Worm (Caenorhabditis elegans) whole organism, young adult: Measurements from ENCODE around the gene K05F1.9.

ENCODE experiments used
- B0336.3 ChIP-seq: fragments of 200-800 bp; sonication (Bioruptor generic); IDR thresholded peaks from 2 replicates; pipeline ENCODE4 v1.3.6; 2022; ENCODE audit warnings: missing genetic modification characterization, missing compliant biosample characterization
- F49E8.2 ChIP-seq: sonication (generic microtip); optimal IDR thresholded peaks from 3 replicates; lab custom pipeline; 2017; ENCODE audit warnings: missing genetic modification characterization, mild to moderate bottlenecking, missing compliant biosample characterization, antibody characterized with exemption, moderate library complexity; ENCODE audit not compliant: insufficient read depth
- F55B11.4 ChIP-seq: sonication (generic microtip); optimal IDR thresholded peaks from 2 replicates; lab custom pipeline; 2016; ENCODE audit warnings: missing compliant biosample characterization, missing genetic modification characterization, borderline replicate concordance; ENCODE audit not compliant: insufficient read depth
- F57C9.4 ChIP-seq: sonication (generic microtip); optimal IDR thresholded peaks from 2 replicates; lab custom pipeline; 2017; ENCODE audit warnings: mild to moderate bottlenecking, missing genetic modification characterization, missing compliant biosample characterization
- K11D2.4 ChIP-seq: fragments of 200-800 bp; sonication (Bioruptor generic); IDR thresholded peaks from 2 replicates; pipeline ENCODE4 v1.3.6; 2022; ENCODE audit warnings: missing genetic modification reagents, missing genetic modification characterization, missing compliant biosample characterization
- K12H6.12 ChIP-seq: fragments of 200-800 bp; sonication (Bioruptor generic); optimal IDR thresholded peaks from 2 replicates; lab custom pipeline; 2018; ENCODE audit warnings: mild to moderate bottlenecking, missing genetic modification characterization, missing compliant biosample characterization
- T07F8.4 ChIP-seq: sonication (generic microtip); optimal IDR thresholded peaks from 2 replicates; lab custom pipeline; 2016; ENCODE audit warnings: mild to moderate bottlenecking, missing genetic modification characterization, moderate library complexity, missing compliant biosample characterization
- Y56A3A.18 ChIP-seq: fragments of 200-800 bp; sonication (Bioruptor generic); IDR thresholded peaks from 2 replicates; pipeline ENCODE4 v1.3.6; 2022; ENCODE audit warnings: missing genetic modification reagents, missing genetic modification characterization, missing compliant biosample characterization
- Y79H2A.3 ChIP-seq: fragments of 200-800 bp; sonication (Bioruptor generic); conservative IDR thresholded peaks from 2 replicates; pipeline ENCODE4 v1.3.6; 2022; ENCODE audit warnings: missing genetic modification reagents, missing genetic modification characterization, missing compliant biosample characterization
- Y95B8A.8 ChIP-seq: fragments of 200-800 bp; sonication (Bioruptor generic); IDR thresholded peaks from 2 replicates; pipeline ENCODE4 v1.3.6; 2022; ENCODE audit warnings: missing genetic modification reagents, missing genetic modification characterization, missing compliant biosample characterization
- ZK185.1 ChIP-seq: sonication (generic microtip); optimal IDR thresholded peaks from 2 replicates; lab custom pipeline; 2016; ENCODE audit warnings: mild to moderate bottlenecking, missing genetic modification characterization, missing compliant biosample characterization; ENCODE audit not compliant: poor library complexity, severe bottlenecking
- akir-1 ChIP-seq: fragments of 200-800 bp; sonication (Bioruptor generic); optimal IDR thresholded peaks from 2 replicates; lab custom pipeline; 2018; ENCODE audit warnings: mild to moderate bottlenecking, missing genetic modification characterization, moderate library complexity, missing compliant biosample characterization
- ama-1 ChIP-seq, 3 experiments: fragments of 150-350 bp in 1 of 3; sonication (generic microtip) in 2 of 3; optimal IDR thresholded peaks; 2 replicates each; lab custom pipeline; 2014 to 2018; ENCODE audit warnings: missing biosample characterization in 2 of 3, missing genetic modification characterization in 2 of 3, missing genetic modification reagents in 2 of 3
- attf-3 ChIP-seq: fragments of 200-800 bp; sonication (Bioruptor generic); conservative IDR thresholded peaks from 2 replicates; pipeline ENCODE4 v1.3.6; 2022; ENCODE audit warnings: missing genetic modification reagents, missing genetic modification characterization, missing compliant biosample characterization
- bed-2 ChIP-seq: fragments of 200-800 bp; sonication (Bioruptor generic); IDR thresholded peaks from 2 replicates; pipeline ENCODE4 v1.3.6; 2022; ENCODE audit warnings: missing genetic modification reagents, missing genetic modification characterization, missing compliant biosample characterization
- ceh-27 ChIP-seq: fragments of 200-800 bp; sonication (Bioruptor generic); optimal IDR thresholded peaks from 2 replicates; lab custom pipeline; 2018; ENCODE audit warnings: mild to moderate bottlenecking, missing genetic modification characterization, moderate library complexity, missing compliant biosample characterization
- ceh-58 ChIP-seq: fragments of 200-800 bp; sonication (Bioruptor generic); IDR thresholded peaks from 2 replicates; pipeline ENCODE4 v1.3.6; 2022; ENCODE audit warnings: missing genetic modification characterization, missing compliant biosample characterization
- ceh-79 ChIP-seq: sonication (generic microtip); optimal IDR thresholded peaks from 2 replicates; lab custom pipeline; 2017; ENCODE audit warnings: mild to moderate bottlenecking, missing genetic modification characterization, missing compliant biosample characterization
- ceh-91 ChIP-seq: fragments of 200-800 bp; sonication (Bioruptor generic); IDR thresholded peaks from 2 replicates; pipeline ENCODE4 v1.3.6; 2022; ENCODE audit warnings: missing genetic modification reagents, missing genetic modification characterization, missing compliant biosample characterization
- dpff-1 ChIP-seq: sonication (generic microtip); optimal IDR thresholded peaks from 2 replicates; lab custom pipeline; 2017; ENCODE audit warnings: mild to moderate bottlenecking, missing genetic modification characterization, missing compliant biosample characterization
- efl-1 ChIP-seq: fragments of 150-350 bp; optimal IDR thresholded peaks from 2 replicates; lab custom pipeline; 2014; ENCODE audit warnings: missing biosample characterization, missing genetic modification reagents, missing genetic modification characterization
- egl-44 ChIP-seq: fragments of 200-800 bp; sonication (Bioruptor generic); IDR thresholded peaks from 2 replicates; pipeline ENCODE4 v1.3.6; 2022; ENCODE audit warnings: missing genetic modification reagents, missing genetic modification characterization, missing compliant biosample characterization
- ets-4 ChIP-seq: fragments of 200-800 bp; sonication (Bioruptor generic); optimal IDR thresholded peaks from 2 replicates; lab custom pipeline; 2018; ENCODE audit warnings: mild to moderate bottlenecking, missing genetic modification characterization, missing compliant biosample characterization
- gei-17 ChIP-seq: fragments of 200-800 bp; sonication (Bioruptor generic); optimal IDR thresholded peaks from 2 replicates; lab custom pipeline; 2018; ENCODE audit warnings: mild to moderate bottlenecking, missing genetic modification characterization, missing compliant biosample characterization
- him-1 ChIP-seq: sonication (generic microtip); optimal IDR thresholded peaks from 2 replicates; lab custom pipeline; 2016; ENCODE audit warnings: missing genotype, missing genetic modification reagents, missing genetic modification characterization, missing compliant biosample characterization
- hmg-20 ChIP-seq: fragments of 200-800 bp; sonication (Bioruptor generic); IDR thresholded peaks from 2 replicates; pipeline ENCODE4 v1.3.6; 2022; ENCODE audit warnings: missing genetic modification reagents, missing genetic modification characterization, missing compliant biosample characterization
- lag-1 ChIP-seq: fragments of 200-800 bp; sonication (Bioruptor generic); IDR thresholded peaks from 2 replicates; pipeline ENCODE4 v1.3.6; 2022; ENCODE audit warnings: missing genetic modification reagents, missing genetic modification characterization, missing compliant biosample characterization
- let-526 ChIP-seq: fragments of 200-800 bp; sonication (Bioruptor generic); IDR thresholded peaks from 2 replicates; pipeline ENCODE4 v1.3.6; 2022; ENCODE audit warnings: missing genetic modification reagents, missing genetic modification characterization, missing compliant biosample characterization
- let-607 ChIP-seq, 2 experiments: fragments of 200-800 bp in 1 of 2; sonication (Bioruptor generic) in 1 of 2; sonication (generic microtip) in 1 of 2; optimal IDR thresholded peaks; 2 replicates each; lab custom pipeline; 2016 to 2018; ENCODE audit warnings: mild to moderate bottlenecking in 2 of 2, missing compliant biosample characterization in 2 of 2, missing genetic modification characterization in 2 of 2, moderate library complexity in 2 of 2, missing genotype in 1 of 2
- lin-40 ChIP-seq: sonication (generic microtip); optimal IDR thresholded peaks from 2 replicates; lab custom pipeline; 2016; ENCODE audit warnings: missing genetic modification characterization, mild to moderate bottlenecking, missing compliant biosample characterization, missing genotype, missing genetic modification reagents
- madf-3 ChIP-seq: fragments of 200-800 bp; sonication (Bioruptor generic); IDR thresholded peaks from 2 replicates; pipeline ENCODE4 v1.3.6; 2022; ENCODE audit warnings: missing genetic modification reagents, missing genetic modification characterization, missing compliant biosample characterization
- mes-4 ChIP-seq: sonication (generic microtip); optimal IDR thresholded peaks from 2 replicates; lab custom pipeline; 2016; ENCODE audit warnings: missing genotype, missing genetic modification characterization, missing compliant biosample characterization
- nfya-1 ChIP-seq: sonication (generic microtip); optimal IDR thresholded peaks from 2 replicates; lab custom pipeline; 2017; ENCODE audit warnings: antibody characterized with exemption, missing compliant biosample characterization, missing genetic modification characterization, borderline replicate concordance; ENCODE audit not compliant: insufficient read depth
- nfyb-1 ChIP-seq: fragments of 200-800 bp; sonication (Bioruptor generic); IDR thresholded peaks from 2 replicates; pipeline ENCODE4 v1.3.6; 2022; ENCODE audit warnings: missing genetic modification reagents, missing genetic modification characterization, missing compliant biosample characterization
- nhr-120 ChIP-seq: fragments of 200-800 bp; sonication (Bioruptor generic); IDR thresholded peaks from 2 replicates; pipeline ENCODE4 v1.3.6; 2022; ENCODE audit warnings: missing genetic modification characterization, missing compliant biosample characterization
- nhr-179 ChIP-seq: sonication (generic microtip); optimal IDR thresholded peaks from 2 replicates; lab custom pipeline; 2016; ENCODE audit warnings: mild to moderate bottlenecking, missing genetic modification characterization, missing compliant biosample characterization
- pha-4 ChIP-seq: fragments of 150-350 bp; sonication (generic microtip); optimal IDR thresholded peaks from 2 replicates; lab custom pipeline; 2014; ENCODE audit warnings: missing biosample characterization, missing genetic modification reagents, missing genetic modification characterization
- rpc-1 ChIP-seq, 2 experiments: fragments of 150-350 bp in 1 of 2; sonication (generic microtip) in 1 of 2; optimal IDR thresholded peaks; 2 replicates each; lab custom pipeline; 2014 to 2018; ENCODE audit warnings: missing biosample characterization in 1 of 2, missing genetic modification characterization in 1 of 2, missing genetic modification reagents in 1 of 2, missing genotype in 1 of 2
- sea-2 ChIP-seq: fragments of 200-800 bp; sonication (Bioruptor generic); IDR thresholded peaks from 2 replicates; pipeline ENCODE4 v1.3.6; 2022; ENCODE audit warnings: missing genetic modification characterization, missing compliant biosample characterization
- snpc-4 ChIP-seq, 5 experiments: fragments of 150-350 bp in 1 of 5; sonication (generic microtip) in 4 of 5; optimal IDR thresholded peaks; 2 replicates each; lab custom pipeline; 2014 to 2018; ENCODE audit warnings: missing genetic modification characterization in 5 of 5, missing biosample characterization in 3 of 5, antibody characterized with exemption in 2 of 5, mild to moderate bottlenecking in 2 of 5, missing compliant biosample characterization in 2 of 5, missing genotype in 2 of 5, moderate library complexity in 2 of 5, missing genetic modification reagents in 1 of 5
- tbx-9 ChIP-seq: sonication (generic microtip); optimal IDR thresholded peaks from 2 replicates; lab custom pipeline; 2016; ENCODE audit warnings: borderline replicate concordance, missing genetic modification characterization, inconsistent platforms, missing compliant biosample characterization
- ztf-18 ChIP-seq: sonication (generic microtip); optimal IDR thresholded peaks from 2 replicates; lab custom pipeline; 2016; ENCODE audit warnings: missing genotype, mild to moderate bottlenecking, missing genetic modification characterization, missing compliant biosample characterization
- ztf-22 ChIP-seq: fragments of 200-800 bp; sonication (Bioruptor generic); optimal IDR thresholded peaks from 2 replicates; lab custom pipeline; 2018; ENCODE audit warnings: mild to moderate bottlenecking, missing genetic modification characterization, moderate library complexity, missing compliant biosample characterization

Gene K05F1.9

ce11 chrII:5781935-5782921, 18.7 kb downstream of the K05F1.9 start, which contains the start of gene K05F1.6 (continued):
- TF ChIP-seq ets-4 (GFP tag; lab: Kevin White, UChicago) (peak; percentile 60), lag-1 (GFP tag; lab: Robert Waterston, UW) (no peak), let-607 (tag; optimal IDR thresholded peaks at IDR 0.05; lab: Kevin White, UChicago) (peak; percentile 40 to 65), bed-2 (GFP tag; lab: Robert Waterston, UW) (peak; percentile 61; the same call in 1 of the 2 replicates), ama-1 (optimal IDR thresholded peaks at IDR 0.05; lab: Kevin White, UChicago) (no peak), ama-1 (GFP tag; optimal IDR thresholded peaks at IDR 0.05; lab: Kevin White, UChicago) (peak; percentile 36 to 67), ceh-27 (GFP tag; lab: Kevin White, UChicago) (peak; percentile 44), dpff-1 (tag; lab: Kevin White, UChicago) (peak; percentile 66), madf-3 (GFP tag; lab: Robert Waterston, UW) (0 out of 2 replicates have a peak, but pooled peaks have one; percentile 43), him-1 (peak; percentile 83), ceh-79 (peak; percentile 83), rpc-1 (optimal IDR thresholded peaks at IDR 0.05; lab: Kevin White, UChicago) (peak; percentile 90), rpc-1 (tag; optimal IDR thresholded peaks at IDR 0.05; lab: Kevin White, UChicago) (peak; percentile 89), mes-4 (tag; lab: Kevin White, UChicago) (peak; percentile 76), nfya-1 (tag; lab: Kevin White, UChicago) (no peak), ztf-18 (tag; lab: Kevin White, UChicago) (peak; percentile 81), F55B11.4 (tag; lab: Kevin White, UChicago) (no peak), K12H6.12 (tag; lab: Kevin White, UChicago) (peak; percentile 69), egl-44 (GFP tag; lab: Robert Waterston, UW) (peak; percentile 85), pha-4 (tag; lab: Kevin White, UChicago) (no peak), nhr-179 (peak; percentile 33), hmg-20 (GFP tag; lab: Robert Waterston, UW) (peak; percentile 18; the same call in 1 of the 2 replicates), F49E8.2 (tag; lab: Kevin White, UChicago) (peak; percentile 77), B0336.3 (GFP tag; lab: Robert Waterston, UW) (peak; percentile 83; the same call in 1 of the 2 replicates), Y95B8A.8 (GFP tag; lab: Robert Waterston, UW) (peak; percentile 70), K11D2.4 (GFP tag; lab: Robert Waterston, UW) (no peak), Y79H2A.3 (GFP tag; lab: Robert Waterston, UW) (peak; percentile 64; the same call in 1 of the 2 replicates), nfyb-1 (GFP tag; lab: Robert Waterston, UW) (peak; percentile 88), akir-1 (no peak), efl-1 (GFP tag; lab: Kevin White, UChicago) (no peak), ceh-58 (GFP tag; lab: Robert Waterston, UW) (no peak), nhr-120 (GFP tag; lab: Robert Waterston, UW) (no peak), let-526 (GFP tag; lab: Robert Waterston, UW) (peak; percentile 67; the same call in 1 of the 2 replicates), attf-3 (GFP tag; lab: Robert Waterston, UW) (peak; percentile 48; the same call in 1 of the 2 replicates), ZK185.1 (tag; lab: Kevin White, UChicago) (peak; percentile 60), lin-40 (tag; lab: Kevin White, UChicago) (peak; percentile 80), Y56A3A.18 (no peak; the same call in none of the 2 replicates), gei-17 (no peak), F57C9.4 (tag; lab: Kevin White, UChicago) (no peak), snpc-4 (GFP tag; optimal IDR thresholded peaks at IDR 0.05; lab: Kevin White, UChicago) (peak; percentile 55), snpc-4 (tag; optimal IDR thresholded peaks at IDR 0.05; lab: Kevin White, UChicago) (peak in 3 of 4 experiments; percentile 76 to 81 (median 77)), sea-2 (GFP tag; lab: Robert Waterston, UW) (no peak), T07F8.4 (tag; lab: Kevin White, UChicago) (peak; percentile 84), ztf-22 (GFP tag; lab: Kevin White, UChicago) (peak; percentile 12), tbx-9 (no peak), ceh-91 (GFP tag; lab: Robert Waterston, UW) (peak; percentile 57)
